Worm (Caenorhabditis elegans) whole organism, L4 larva: Measurements from ENCODE around the gene zmp-1.
A peak's percentile ranks its signal among the peaks of the same experiment; 100 is the strongest.

ENCODE experiments used
- D1046.2 ChIP-seq: fragments of 200-800 bp; sonication (Bioruptor generic); IDR thresholded peaks from 2 replicates; pipeline ENCODE4 v1.3.6; 2022; ENCODE audit warnings: missing genetic modification characterization, missing compliant biosample characterization
- F44E2.7 ChIP-seq: fragments of 200-800 bp; sonication (Bioruptor generic); IDR thresholded peaks from 2 replicates; pipeline ENCODE4 v2.1.2; 2022; ENCODE audit warnings: missing genetic modification characterization, missing compliant biosample characterization
- T26A8.4 ChIP-seq: fragments of 200-800 bp; sonication (Bioruptor generic); IDR thresholded peaks from 2 replicates; pipeline ENCODE4 v1.3.6; 2022; ENCODE audit warnings: missing genetic modification characterization, missing compliant biosample characterization
- aha-1 ChIP-seq: fragments of 150-350 bp; peaks from one replicate; lab custom pipeline; 2014; ENCODE audit warnings: missing biosample characterization, missing genetic modification characterization
- ama-1 ChIP-seq: fragments of 150-350 bp; optimal IDR thresholded peaks from 2 replicates; lab custom pipeline; 2014; ENCODE audit warnings: inconsistent platforms, mixed read lengths
- arid-1 ChIP-seq: fragments of 200-800 bp; sonication (Bioruptor generic); conservative IDR thresholded peaks from 2 replicates; pipeline ENCODE4 v1.3.6; 2022; ENCODE audit warnings: missing genetic modification reagents, missing genetic modification characterization, missing compliant biosample characterization
- ceh-20 ChIP-seq: fragments of 200-800 bp; sonication (Bioruptor generic); IDR thresholded peaks from 2 replicates; pipeline ENCODE4 v1.3.6; 2022; ENCODE audit warnings: missing genetic modification reagents, missing genetic modification characterization, missing compliant biosample characterization
- ceh-28 ChIP-seq: fragments of 150-350 bp; optimal IDR thresholded peaks from 2 replicates; lab custom pipeline; 2014; ENCODE audit warnings: missing biosample characterization, missing genetic modification reagents, missing genetic modification characterization
- ceh-62 ChIP-seq: sonication (generic microtip); optimal IDR thresholded peaks from 2 replicates; lab custom pipeline; 2017; ENCODE audit warnings: missing biosample characterization, missing genetic modification characterization
- ctbp-1 ChIP-seq: fragments of 200-800 bp; sonication (Bioruptor generic); IDR thresholded peaks from 2 replicates; pipeline ENCODE4 v1.3.6; 2022; ENCODE audit warnings: missing genetic modification reagents, missing genetic modification characterization, missing compliant biosample characterization
- daf-16 ChIP-seq, 3 experiments: sonication (generic microtip); optimal IDR thresholded peaks; 2 replicates each; lab custom pipeline; 2016 to 2017; ENCODE audit warnings: missing genetic modification characterization in 3 of 3, missing genetic modification reagents in 3 of 3, mild to moderate bottlenecking in 2 of 3, missing compliant biosample characterization in 2 of 3, missing biosample characterization in 1 of 3, moderate library complexity in 1 of 3
- daf-19 ChIP-seq: fragments of 200-800 bp; sonication (Bioruptor generic); conservative IDR thresholded peaks from 2 replicates; pipeline ENCODE4 v1.3.6; 2022; ENCODE audit warnings: missing genetic modification characterization, missing compliant biosample characterization
- dmd-6 ChIP-seq: fragments of 200-800 bp; sonication (Bioruptor generic); IDR thresholded peaks from 2 replicates; pipeline ENCODE4 v1.3.6; 2022; ENCODE audit warnings: missing genetic modification reagents, missing genetic modification characterization, missing compliant biosample characterization
- duxl-1 ChIP-seq: sonication (generic microtip); optimal IDR thresholded peaks from 2 replicates; lab custom pipeline; 2016; ENCODE audit warnings: mild to moderate bottlenecking, missing genetic modification characterization, moderate library complexity, missing compliant biosample characterization; ENCODE audit not compliant: poor library complexity
- egl-27 ChIP-seq: sonication (generic microtip); optimal IDR thresholded peaks from 3 replicates; lab custom pipeline; 2017; ENCODE audit warnings: missing biosample characterization, missing genetic modification reagents, missing genetic modification characterization
- fos-1 ChIP-seq: fragments of 150-350 bp; optimal IDR thresholded peaks from 2 replicates; lab custom pipeline; 2014; ENCODE audit warnings: missing biosample characterization, missing genetic modification characterization
- hif-1 ChIP-seq, 2 experiments: sonication (generic microtip); optimal IDR thresholded peaks; 2 replicates each; lab custom pipeline; 2016 to 2017; ENCODE audit warnings: missing compliant biosample characterization in 2 of 2, missing genetic modification characterization in 2 of 2, missing genetic modification reagents in 2 of 2, missing genotype in 2 of 2, mild to moderate bottlenecking in 1 of 2
- hlh-11 ChIP-seq: fragments of 200-800 bp; sonication (Bioruptor generic); optimal IDR thresholded peaks from 2 replicates; lab custom pipeline; 2018; ENCODE audit warnings: mild to moderate bottlenecking, missing genetic modification characterization, missing compliant biosample characterization
- hmg-1.1 ChIP-seq: fragments of 200-800 bp; sonication (Bioruptor generic); IDR thresholded peaks from 2 replicates; pipeline ENCODE4 v1.3.6; 2022; ENCODE audit warnings: missing genetic modification reagents, missing genetic modification characterization, missing compliant biosample characterization
- lim-7 ChIP-seq: fragments of 200-800 bp; sonication (Bioruptor generic); IDR thresholded peaks from 2 replicates; pipeline ENCODE4 v1.3.6; 2022; ENCODE audit warnings: missing genetic modification characterization, missing compliant biosample characterization
- lin-13 ChIP-seq: fragments of 150-350 bp; optimal IDR thresholded peaks from 2 replicates; lab custom pipeline; 2014; ENCODE audit warnings: missing biosample characterization, missing genetic modification reagents, missing genetic modification characterization
- lin-29 ChIP-seq: fragments of 200-800 bp; sonication (Bioruptor generic); IDR thresholded peaks from 2 replicates; pipeline ENCODE4 v1.3.6; 2022; ENCODE audit warnings: missing genetic modification reagents, missing genetic modification characterization, missing compliant biosample characterization
- lsy-2 ChIP-seq, 2 experiments: fragments of 150-350 bp in 1 of 2; sonication (generic microtip) in 1 of 2; optimal IDR thresholded peaks; 2 replicates each; lab custom pipeline; 2014 to 2017; ENCODE audit warnings: missing biosample characterization in 2 of 2, missing genetic modification characterization in 2 of 2
- madf-5 ChIP-seq, 2 experiments: fragments of 200-800 bp; sonication (Bioruptor generic); IDR thresholded peaks; 2 replicates each; pipeline ENCODE4 v1.3.6; 2022; ENCODE audit warnings: missing compliant biosample characterization in 2 of 2, missing genetic modification characterization in 2 of 2
- madf-9 ChIP-seq: fragments of 200-800 bp; sonication (Bioruptor generic); conservative IDR thresholded peaks from 2 replicates; pipeline ENCODE4 v1.3.6; 2022; ENCODE audit warnings: missing genetic modification reagents, missing genetic modification characterization, missing compliant biosample characterization
- mdt-29 ChIP-seq: fragments of 200-800 bp; sonication (Bioruptor generic); IDR thresholded peaks from 2 replicates; pipeline ENCODE4 v1.3.6; 2022; ENCODE audit warnings: missing genetic modification reagents, missing genetic modification characterization, missing compliant biosample characterization
- mes-2 ChIP-seq: sonication (generic microtip); optimal IDR thresholded peaks from 2 replicates; lab custom pipeline; 2016; ENCODE audit warnings: missing genotype, mild to moderate bottlenecking, missing genetic modification characterization, missing compliant biosample characterization; ENCODE audit not compliant: poor library complexity, severe bottlenecking
- mxl-2 ChIP-seq: fragments of 200-800 bp; sonication (Bioruptor generic); conservative IDR thresholded peaks from 2 replicates; pipeline ENCODE4 v1.3.6; 2022; ENCODE audit warnings: missing genetic modification reagents, missing genetic modification characterization, missing compliant biosample characterization
- mxl-3 ChIP-seq: fragments of 200-800 bp; sonication (Bioruptor generic); optimal IDR thresholded peaks from 2 replicates; lab custom pipeline; 2018; ENCODE audit warnings: mild to moderate bottlenecking, missing genetic modification characterization, missing compliant biosample characterization
- nhr-10 ChIP-seq: fragments of 150-350 bp; optimal IDR thresholded peaks from 2 replicates; lab custom pipeline; 2014; ENCODE audit warnings: missing biosample characterization, missing genetic modification characterization
- nhr-11 ChIP-seq: fragments of 150-350 bp; optimal IDR thresholded peaks from 2 replicates; lab custom pipeline; 2014; ENCODE audit warnings: missing biosample characterization, missing genetic modification characterization
- nhr-237 ChIP-seq: sonication (generic microtip); optimal IDR thresholded peaks from 2 replicates; lab custom pipeline; 2017; ENCODE audit warnings: missing biosample characterization, missing genetic modification characterization
- nhr-28 ChIP-seq: fragments of 150-350 bp; optimal IDR thresholded peaks from 2 replicates; lab custom pipeline; 2014; ENCODE audit warnings: missing biosample characterization, missing genetic modification characterization
- nhr-48 ChIP-seq: sonication (generic microtip); optimal IDR thresholded peaks from 2 replicates; lab custom pipeline; 2016; ENCODE audit warnings: mild to moderate bottlenecking, missing genetic modification characterization, missing compliant biosample characterization
- nhr-6 ChIP-seq: fragments of 150-350 bp; optimal IDR thresholded peaks from 2 replicates; lab custom pipeline; 2014; ENCODE audit warnings: missing biosample characterization, missing genetic modification characterization
- nhr-76 ChIP-seq: fragments of 150-350 bp; optimal IDR thresholded peaks from 2 replicates; lab custom pipeline; 2014; ENCODE audit warnings: missing biosample characterization, missing genetic modification characterization
- nhr-77 ChIP-seq: fragments of 150-350 bp; optimal IDR thresholded peaks from 2 replicates; lab custom pipeline; 2014; ENCODE audit warnings: missing biosample characterization, missing genetic modification characterization
- pha-4 ChIP-seq, 2 experiments: fragments of 150-350 bp in 1 of 2; fragments of 200-800 bp in 1 of 2; sonication (Bioruptor generic) in 1 of 2; IDR thresholded peaks in 1 of 2; optimal IDR thresholded peaks in 1 of 2; 2 replicates each; pipeline versions ENCODE4 v1.3.6 to Lab custom; 2014 to 2022; ENCODE audit warnings: missing genetic modification characterization in 2 of 2, missing genetic modification reagents in 2 of 2, missing biosample characterization in 1 of 2, missing compliant biosample characterization in 1 of 2
- php-3 ChIP-seq: fragments of 200-800 bp; sonication (Bioruptor generic); IDR thresholded peaks from 2 replicates; pipeline ENCODE4 v1.3.6; 2022; ENCODE audit warnings: missing genetic modification reagents, missing genetic modification characterization, missing compliant biosample characterization
- pqm-1 ChIP-seq: sonication (generic microtip); optimal IDR thresholded peaks from 2 replicates; lab custom pipeline; 2017; ENCODE audit warnings: missing biosample characterization, missing genetic modification characterization
- rbr-2 ChIP-seq: sonication (generic microtip); optimal IDR thresholded peaks from 2 replicates; lab custom pipeline; 2016; ENCODE audit warnings: missing genotype, missing genetic modification characterization, missing compliant biosample characterization
- set-16 ChIP-seq: fragments of 200-800 bp; sonication (Bioruptor generic); IDR thresholded peaks from 2 replicates; pipeline ENCODE4 v1.3.6; 2022; ENCODE audit warnings: missing genetic modification reagents, missing genetic modification characterization, missing compliant biosample characterization
- spr-1 ChIP-seq: sonication (generic microtip); optimal IDR thresholded peaks from 2 replicates; lab custom pipeline; 2016; ENCODE audit warnings: mild to moderate bottlenecking, missing genetic modification characterization, missing compliant biosample characterization
- spr-3 ChIP-seq: fragments of 200-800 bp; sonication (Bioruptor generic); optimal IDR thresholded peaks from 2 replicates; lab custom pipeline; 2018; ENCODE audit warnings: mild to moderate bottlenecking, missing genetic modification characterization, missing compliant biosample characterization
- unc-62 ChIP-seq, 3 experiments: fragments of 150-350 bp in 1 of 3; sonication (generic microtip); optimal IDR thresholded peaks in 2 of 3; peaks in 1 of 3; 1 replicate in 1 of 3; 2 replicates in 2 of 3; lab custom pipeline; 2014 to 2017; ENCODE audit warnings: missing biosample characterization in 3 of 3, missing genetic modification characterization in 3 of 3, missing genetic modification reagents in 3 of 3, missing genotype in 1 of 3
- zfp-3 ChIP-seq: fragments of 200-800 bp; sonication (Bioruptor generic); conservative IDR thresholded peaks from 2 replicates; pipeline ENCODE4 v1.3.6; 2022; ENCODE audit warnings: missing genetic modification reagents, missing genetic modification characterization, missing compliant biosample characterization
- zip-2 ChIP-seq: fragments of 150-350 bp; optimal IDR thresholded peaks from 2 replicates; lab custom pipeline; 2014; ENCODE audit warnings: missing biosample characterization, missing genetic modification characterization
- ztf-11 ChIP-seq: fragments of 150-350 bp; optimal IDR thresholded peaks from 2 replicates; lab custom pipeline; 2014; ENCODE audit warnings: missing biosample characterization, missing genetic modification characterization

zmp-1 gene

ce11 chrIII:5940525-5940974, 7.8 kb upstream of the zmp-1 start:
- no peak for TF ChIP-seq nhr-6 (tag; lab: Kevin White, UChicago)
- 0 out of 2 replicates have a peak, but pooled peaks have one; percentile 46 for TF ChIP-seq T26A8.4 (GFP tag; lab: Robert Waterston, UW)
- peak; percentile 51; the same call in 1 of the 2 replicates for TF ChIP-seq lim-7
- peak; percentile 50; the same call in 1 of the 2 replicates for TF ChIP-seq arid-1 (GFP tag; lab: Robert Waterston, UW)
- TF ChIP-seq nhr-237 (tag; lab: Kevin White, UChicago), result no peak
- TF ChIP-seq mxl-3 (GFP tag; lab: Kevin White, UChicago), result peak; percentile 90
- TF ChIP-seq lin-13 (GFP tag; lab: Kevin White, UChicago), result peak; percentile 45
- peak; percentile 79 for TF ChIP-seq zip-2 (tag; lab: Kevin White, UChicago)
- peak; percentile 56; the same call in 1 of the 2 replicates for TF ChIP-seq dmd-6
- TF ChIP-seq ceh-28 (tag; lab: Kevin White, UChicago), result peak; percentile 88
- peak; percentile 21 for TF ChIP-seq nhr-77 (tag; lab: Kevin White, UChicago)
- TF ChIP-seq nhr-10, result no peak
- TF ChIP-seq mdt-29 (GFP tag; lab: Robert Waterston, UW), result 0 out of 2 replicates have a peak, but pooled peaks have one; percentile 50
- peak; percentile 67 for TF ChIP-seq duxl-1
- peak; percentile 67 for TF ChIP-seq nhr-28
- peak; percentile 72 for TF ChIP-seq hmg-1.1 (GFP tag; lab: Robert Waterston, UW)
- peak; percentile 66 for TF ChIP-seq nhr-11 (tag; lab: Kevin White, UChicago)
- peak; percentile 60 for TF ChIP-seq mes-2 (tag; lab: Kevin White, UChicago)
- no peak for TF ChIP-seq fos-1 (tag; lab: Kevin White, UChicago)
- no peak for TF ChIP-seq ztf-11 (tag; lab: Kevin White, UChicago)
- no peak; the same call in 1 of the 2 replicates for TF ChIP-seq lin-29 (GFP tag; lab: Robert Waterston, UW)
- TF ChIP-seq aha-1 (tag; lab: Kevin White, UChicago), result peak; percentile 99
- no peak for TF ChIP-seq zfp-3
- TF ChIP-seq hif-1 (tag; optimal IDR thresholded peaks at IDR 0.05; lab: Kevin White, UChicago), result peak in 1 of 2 experiments; percentile 62
- 0 out of 4 replicates have a peak, but pooled peaks of 1 of the 2 experiments have one; percentile 11 for TF ChIP-seq madf-5 (GFP tag; IDR thresholded peaks at IDR 0.05; lab: Robert Waterston, UW)
- TF ChIP-seq rbr-2, result peak; percentile 51
- peak; percentile 92 for TF ChIP-seq hlh-11 (tag; lab: Kevin White, UChicago)
- peak; percentile 71 for TF ChIP-seq ctbp-1 (GFP tag; lab: Robert Waterston, UW)
- peak; percentile 50 to 60 for TF ChIP-seq lsy-2 (tag; optimal IDR thresholded peaks at IDR 0.05; lab: Kevin White, UChicago)
- peak; percentile 42 for TF ChIP-seq pqm-1 (tag; lab: Kevin White, UChicago)
- TF ChIP-seq ceh-20, result peak; percentile 17; the same call in 1 of the 2 replicates
- peak; percentile 59 for TF ChIP-seq madf-9 (GFP tag; lab: Robert Waterston, UW)
- TF ChIP-seq ceh-62 (tag; lab: Kevin White, UChicago), result no peak
- TF ChIP-seq set-16, result peak; percentile 5; the same call in 1 of the 2 replicates
- TF ChIP-seq F44E2.7, result no peak
- 0 out of 2 replicates have a peak, but pooled peaks have one; percentile 21 for TF ChIP-seq daf-19 (GFP tag; lab: Robert Waterston, UW)
- TF ChIP-seq pha-4 (GFP tag; IDR thresholded peaks at IDR 0.05; lab: Robert Waterston, UW), result peak; percentile 51; the same call in 1 of the 2 replicates
- peak; percentile 69 for TF ChIP-seq pha-4 (tag; optimal IDR thresholded peaks at IDR 0.05; lab: Kevin White, UChicago)
- TF ChIP-seq spr-3, result no peak
- TF ChIP-seq daf-16 (GFP tag; optimal IDR thresholded peaks at IDR 0.05; lab: Kevin White, UChicago), result no peak
- TF ChIP-seq daf-16 (tag; optimal IDR thresholded peaks at IDR 0.05; lab: Kevin White, UChicago), result peak; percentile 36
- TF ChIP-seq mxl-2, result 0 out of 2 replicates have a peak, but pooled peaks have one; percentile 28
- no peak for TF ChIP-seq nhr-76 (tag; lab: Kevin White, UChicago)
- TF ChIP-seq nhr-48 (tag; lab: Kevin White, UChicago), result no peak
- peak; percentile 97 for TF ChIP-seq ama-1 (lab: Kevin White, UChicago)
- TF ChIP-seq egl-27 (tag; lab: Kevin White, UChicago), result no peak
- TF ChIP-seq unc-62 (GFP tag; optimal IDR thresholded peaks at IDR 0.05 in 1 of 2; lab: Kevin White, UChicago), result peak in 1 of 2 experiments; percentile 99
- TF ChIP-seq unc-62 (tag; optimal IDR thresholded peaks at IDR 0.05; lab: Kevin White, UChicago), result peak; percentile 18
- TF ChIP-seq D1046.2 (GFP tag; lab: Robert Waterston, UW), result 0 out of 2 replicates have a peak, but pooled peaks have one; percentile 21
- peak; percentile 57; the same call in 1 of the 2 replicates for TF ChIP-seq php-3 (GFP tag; lab: Robert Waterston, UW)
- peak; percentile 40 for TF ChIP-seq spr-1 (tag; lab: Kevin White, UChicago)
